Worm (Caenorhabditis elegans) whole organism, L4/young adult: ENCODE results near the gene nhr-209.

Experiments used
- W03F9.2 ChIP-seq: fragments of 150-350 bp; optimal IDR thresholded peaks from 2 replicates; lab custom pipeline; 2014; ENCODE audit warnings: missing biosample characterization, missing genetic modification characterization
- him-1 ChIP-seq: sonication (generic microtip); optimal IDR thresholded peaks from 2 replicates; lab custom pipeline; 2016; ENCODE audit warnings: missing genotype, missing genetic modification reagents, missing genetic modification characterization, missing compliant biosample characterization

DNA sequence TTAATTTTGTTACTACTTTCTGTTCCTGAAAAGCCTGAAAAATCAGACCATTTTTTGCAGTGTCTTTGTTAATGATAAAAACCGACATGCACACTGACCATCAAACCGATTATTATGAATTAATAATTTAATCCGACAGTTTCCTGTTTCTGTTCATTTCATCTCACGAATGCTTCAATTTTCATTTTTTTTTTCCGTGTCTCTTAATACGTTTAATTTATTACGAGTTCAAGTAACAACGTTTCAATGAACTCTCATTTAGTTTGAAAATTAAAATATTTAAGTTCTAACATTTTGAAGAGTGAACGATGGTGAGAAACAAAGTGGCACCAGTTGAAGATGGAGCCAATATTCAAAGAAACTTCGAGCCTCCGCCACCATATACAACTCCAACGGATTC lies 16.7 kb downstream of the nhr-209 start, which contains the start of gene spin-1:
- TF ChIP-seq him-1 (tag; lab: Kevin White, UChicago) (no peak), W03F9.2 (tag; lab: Kevin White, UChicago) (no peak)
